Worm (Caenorhabditis elegans) whole organism, mixed stage, embryonic: ENCODE data around the gene dhhc-5.

Experiments used
- M03D4.4 ChIP-seq: sonication (generic microtip); optimal IDR thresholded peaks from 2 replicates; lab custom pipeline; 2017; ENCODE audit warnings: mild to moderate bottlenecking, missing genetic modification characterization, missing compliant biosample characterization
- bed-3 ChIP-seq: fragments of 200-800 bp; sonication (Bioruptor generic); optimal IDR thresholded peaks from 3 replicates; lab custom pipeline; 2018; ENCODE audit warnings: mild to moderate bottlenecking, missing genetic modification characterization, moderate library complexity, missing compliant biosample characterization
- blmp-1 ChIP-seq: fragments of 150-350 bp; optimal IDR thresholded peaks from 2 replicates; lab custom pipeline; 2014; ENCODE audit warnings: missing biosample characterization, missing genetic modification characterization
- ceh-39 ChIP-seq: fragments of 150-350 bp; optimal IDR thresholded peaks from 2 replicates; lab custom pipeline; 2014; ENCODE audit warnings: missing biosample characterization, missing genetic modification characterization
- ceh-43 ChIP-seq: fragments of 200-800 bp; sonication (Bioruptor generic); optimal IDR thresholded peaks from 2 replicates; lab custom pipeline; 2018; ENCODE audit warnings: mild to moderate bottlenecking, missing genetic modification characterization, moderate library complexity, missing compliant biosample characterization
- ces-1 ChIP-seq: fragments of 150-350 bp; optimal IDR thresholded peaks from 2 replicates; lab custom pipeline; 2014; ENCODE audit warnings: missing biosample characterization, missing genetic modification reagents, missing genetic modification characterization
- cnd-1 ChIP-seq: fragments of 200-800 bp; sonication (Bioruptor generic); optimal IDR thresholded peaks from 2 replicates; lab custom pipeline; 2018; ENCODE audit warnings: mild to moderate bottlenecking, missing genetic modification characterization, missing compliant biosample characterization
- drap-1 ChIP-seq: fragments of 200-800 bp; sonication (Bioruptor generic); optimal IDR thresholded peaks from 3 replicates; lab custom pipeline; 2018; ENCODE audit warnings: mild to moderate bottlenecking, missing genetic modification characterization, missing compliant biosample characterization
- elt-1 ChIP-seq: sonication (generic microtip); optimal IDR thresholded peaks from 2 replicates; lab custom pipeline; 2017; ENCODE audit warnings: missing genetic modification characterization, mild to moderate bottlenecking, missing compliant biosample characterization, antibody characterized with exemption, moderate library complexity, borderline replicate concordance; ENCODE audit not compliant: insufficient read depth
- elt-3 ChIP-seq: fragments of 150-350 bp; optimal IDR thresholded peaks from 2 replicates; lab custom pipeline; 2014; ENCODE audit warnings: missing biosample characterization, missing genetic modification characterization
- flh-1 ChIP-seq: fragments of 200-800 bp; sonication (Bioruptor generic); optimal IDR thresholded peaks from 2 replicates; lab custom pipeline; 2018; ENCODE audit warnings: mild to moderate bottlenecking, missing genetic modification characterization, moderate library complexity, missing compliant biosample characterization
- ham-2 ChIP-seq: fragments of 200-800 bp; sonication (Bioruptor generic); optimal IDR thresholded peaks from 2 replicates; lab custom pipeline; 2018; ENCODE audit warnings: mild to moderate bottlenecking, missing genetic modification characterization, missing compliant biosample characterization
- hlh-1 ChIP-seq: fragments of 150-350 bp; optimal IDR thresholded peaks from 2 replicates; lab custom pipeline; 2014; ENCODE audit warnings: missing biosample characterization, missing genetic modification reagents, missing genetic modification characterization
- lin-13 ChIP-seq: fragments of 150-350 bp; optimal IDR thresholded peaks from 2 replicates; lab custom pipeline; 2014; ENCODE audit warnings: missing biosample characterization, missing genetic modification characterization
- lin-32 ChIP-seq: fragments of 200-800 bp; sonication (Bioruptor generic); optimal IDR thresholded peaks from 2 replicates; lab custom pipeline; 2018; ENCODE audit warnings: mild to moderate bottlenecking, missing genetic modification characterization, missing compliant biosample characterization
- lsy-2 ChIP-seq: fragments of 150-350 bp; optimal IDR thresholded peaks from 2 replicates; lab custom pipeline; 2014; ENCODE audit warnings: missing biosample characterization, missing genetic modification characterization
- mep-1 ChIP-seq: fragments of 150-350 bp; optimal IDR thresholded peaks from 2 replicates; lab custom pipeline; 2017; ENCODE audit warnings: missing biosample characterization, missing genetic modification reagents, missing genetic modification characterization, inconsistent platforms
- nhr-2 ChIP-seq: fragments of 150-350 bp; optimal IDR thresholded peaks from 2 replicates; lab custom pipeline; 2014; ENCODE audit warnings: missing biosample characterization, missing genetic modification characterization
- nhr-237 ChIP-seq: fragments of 150-350 bp; optimal IDR thresholded peaks from 2 replicates; lab custom pipeline; 2014; ENCODE audit warnings: missing biosample characterization, missing genetic modification characterization
- nhr-28 ChIP-seq: fragments of 150-350 bp; optimal IDR thresholded peaks from 2 replicates; lab custom pipeline; 2014; ENCODE audit warnings: missing biosample characterization, missing genetic modification characterization
- nhr-76 ChIP-seq: sonication (generic microtip); optimal IDR thresholded peaks from 2 replicates; lab custom pipeline; 2017; ENCODE audit warnings: missing biosample characterization, missing genetic modification characterization
- sem-2 ChIP-seq: fragments of 200-800 bp; sonication (Bioruptor generic); optimal IDR thresholded peaks from 2 replicates; lab custom pipeline; 2018; ENCODE audit warnings: mild to moderate bottlenecking, missing genetic modification characterization, missing compliant biosample characterization
- tbx-8 ChIP-seq: fragments of 200-800 bp; sonication (Bioruptor generic); optimal IDR thresholded peaks from 2 replicates; lab custom pipeline; 2018; ENCODE audit warnings: mild to moderate bottlenecking, missing genetic modification characterization, moderate library complexity, missing compliant biosample characterization
- unc-120 ChIP-seq: sonication (generic microtip); optimal IDR thresholded peaks from 2 replicates; lab custom pipeline; 2017; ENCODE audit warnings: missing genetic modification characterization, missing compliant biosample characterization; ENCODE audit not compliant: poor library complexity, severe bottlenecking
- unc-62 ChIP-seq: fragments of 150-350 bp; optimal IDR thresholded peaks from 2 replicates; lab custom pipeline; 2014; ENCODE audit warnings: missing biosample characterization, missing genetic modification reagents, missing genetic modification characterization
- zip-8 ChIP-seq: fragments of 150-350 bp; optimal IDR thresholded peaks from 2 replicates; lab custom pipeline; 2014; ENCODE audit warnings: missing biosample characterization, missing genetic modification characterization
- ztf-11 ChIP-seq: fragments of 150-350 bp; optimal IDR thresholded peaks from 2 replicates; lab custom pipeline; 2014; ENCODE audit warnings: missing biosample characterization, missing genetic modification characterization

dhhc-5 gene

DNA sequence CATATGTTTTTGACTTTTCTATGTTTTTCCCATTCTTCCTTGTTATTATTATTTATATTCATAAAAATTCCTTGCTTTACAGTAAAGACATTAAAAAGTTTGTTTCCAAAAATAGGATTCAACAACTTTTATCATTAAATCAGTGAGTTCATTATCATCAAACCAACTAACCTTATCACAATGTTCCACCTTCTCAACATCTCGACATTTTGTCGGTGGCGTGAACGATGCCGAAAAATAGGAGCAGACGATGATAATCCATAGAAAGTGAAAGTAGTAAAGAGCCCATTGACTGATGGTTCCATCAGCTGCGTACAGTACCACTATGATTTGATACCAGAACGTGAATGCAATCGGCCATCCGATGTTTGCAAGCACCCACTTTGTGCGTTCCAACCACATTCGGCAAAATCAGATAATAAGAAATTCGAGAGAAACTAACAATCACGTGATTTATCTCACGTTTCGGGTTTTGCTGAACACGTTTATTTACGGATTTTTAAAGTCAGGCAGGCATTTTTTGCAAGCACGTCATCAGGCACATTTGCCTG lies at the start of gene dhhc-5:
Gene dhhc-5 (minus strand): TSS at position 406 of the 551 bp plus-strand sequence.
- TF ChIP-seq ceh-43 = no peak
- TF ChIP-seq bed-3 (GFP tag; lab: Kevin White, UChicago) = no peak
- TF ChIP-seq nhr-237 (tag; lab: Kevin White, UChicago) = no peak
- no peak for TF ChIP-seq sem-2 (GFP tag; lab: Kevin White, UChicago)
- no peak for TF ChIP-seq cnd-1
- TF ChIP-seq nhr-76 (tag; lab: Kevin White, UChicago) = no peak
- no peak for TF ChIP-seq flh-1 (GFP tag; lab: Kevin White, UChicago)
- no peak for TF ChIP-seq ces-1
- no peak for TF ChIP-seq hlh-1 (tag; lab: Kevin White, UChicago)
- TF ChIP-seq zip-8 (tag; lab: Kevin White, UChicago) = no peak
- TF ChIP-seq, all 35 proteins: peak for 0

DNA sequence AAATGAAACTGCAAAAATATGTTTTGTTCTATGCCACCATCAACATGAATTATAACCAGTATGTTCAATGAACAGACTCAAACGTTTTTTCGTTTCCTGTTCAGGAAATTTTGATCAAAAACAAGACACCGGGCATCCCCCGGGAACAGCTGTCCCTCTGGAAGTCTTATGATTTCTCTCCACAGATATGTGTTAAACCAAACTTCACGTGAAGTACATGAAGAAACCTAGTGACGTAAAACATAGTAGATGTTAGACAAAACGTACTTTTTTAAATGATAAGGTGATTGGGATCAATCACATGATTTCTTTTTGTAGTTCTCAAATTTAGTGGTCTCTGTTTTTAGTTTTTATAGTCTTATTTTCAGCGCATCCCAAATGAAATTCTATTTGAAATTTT lies 49.7 kb upstream of the dhhc-5 start:
- no peak for TF ChIP-seq nhr-237 (tag; lab: Kevin White, UChicago)
- TF ChIP-seq mep-1 (tag; lab: Kevin White, UChicago) = no peak
- no peak for TF ChIP-seq lin-32 (GFP tag; lab: Kevin White, UChicago)
- peak; percentile 60 for TF ChIP-seq unc-120 (tag; lab: Kevin White, UChicago)
- peak; percentile 28 for TF ChIP-seq hlh-1 (tag; lab: Kevin White, UChicago)
- no peak for TF ChIP-seq flh-1 (GFP tag; lab: Kevin White, UChicago)
- no peak for TF ChIP-seq nhr-76 (tag; lab: Kevin White, UChicago)

DNA sequence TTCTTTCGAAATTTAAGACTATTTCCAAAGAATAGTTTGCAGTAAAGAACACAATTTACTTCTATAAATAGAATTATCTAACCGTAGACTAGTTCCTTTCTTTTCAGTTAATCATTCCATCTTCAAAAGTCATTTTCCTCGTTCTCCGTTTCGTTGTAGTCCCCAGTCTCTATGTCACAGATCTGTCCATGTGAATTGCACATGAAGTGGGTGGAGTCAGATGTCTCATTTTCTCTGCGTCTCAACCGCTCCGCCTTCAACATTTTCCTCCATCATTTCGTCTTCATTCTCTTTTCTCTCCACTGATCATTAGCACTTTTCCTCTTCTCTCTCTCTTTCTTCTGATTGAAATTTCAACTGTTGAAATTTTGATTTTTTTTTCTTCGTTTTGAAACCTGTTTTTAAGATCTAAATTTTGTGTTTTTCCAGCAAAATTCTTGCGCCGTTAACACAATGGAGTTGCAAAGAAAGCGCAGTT lies 48.8 kb upstream of the dhhc-5 start, which contains the start of gene T07E3.4:
Gene T07E3.4 (plus strand): TSS at position 428 of the 478 bp plus-strand sequence.
- peak; percentile 73 for TF ChIP-seq unc-62 (GFP tag; lab: Kevin White, UChicago)
- TF ChIP-seq ztf-11 (tag; lab: Kevin White, UChicago) = no peak
- peak; percentile 61 for TF ChIP-seq ces-1
- TF ChIP-seq hlh-1 (tag; lab: Kevin White, UChicago) = peak; percentile 18

DNA sequence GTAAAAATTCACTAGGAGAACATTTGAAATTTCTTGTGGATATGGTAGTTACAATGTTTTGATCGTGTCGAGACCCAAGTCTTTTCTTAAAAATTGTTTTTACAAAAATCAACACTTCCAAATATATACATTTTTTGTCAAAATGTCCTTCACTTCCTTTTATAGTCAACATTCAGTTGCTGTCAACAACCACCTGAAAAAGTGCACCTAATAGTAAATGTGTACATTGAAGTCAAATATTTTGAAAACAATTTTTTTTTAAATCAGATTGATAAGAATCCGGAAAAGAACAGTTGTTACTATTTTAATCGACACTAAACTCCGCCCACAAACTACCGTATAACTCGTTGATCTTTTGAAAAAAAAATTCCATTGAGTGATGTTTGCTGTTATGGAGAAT lies 46.8 kb upstream of the dhhc-5 start:
- no peak for TF ChIP-seq nhr-76 (tag; lab: Kevin White, UChicago)
- TF ChIP-seq drap-1 (GFP tag; lab: Kevin White, UChicago) = no peak
- TF ChIP-seq cnd-1 = no peak

DNA sequence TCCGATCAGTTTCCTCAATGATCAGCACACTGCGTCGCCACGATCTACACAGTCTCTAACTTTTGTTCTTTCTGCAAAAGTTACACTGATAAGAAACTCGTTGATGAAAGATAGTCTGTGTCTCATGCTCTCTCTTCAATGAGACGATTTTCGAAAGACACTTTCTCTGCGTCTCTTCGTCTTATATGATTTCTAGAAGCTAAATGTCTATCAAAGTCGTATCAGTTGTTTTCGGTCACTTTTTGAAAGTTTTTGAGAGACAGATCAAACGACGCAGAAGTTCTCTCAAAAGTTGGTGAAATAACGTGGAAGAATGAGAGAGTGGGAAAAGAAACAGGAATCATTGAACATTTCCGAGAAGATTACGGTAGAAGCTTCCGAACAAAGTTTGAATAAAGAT lies 46.3 kb upstream of the dhhc-5 start:
- no peak for TF ChIP-seq nhr-237 (tag; lab: Kevin White, UChicago)
- no peak for TF ChIP-seq ceh-39 (tag; lab: Kevin White, UChicago)
- TF ChIP-seq M03D4.4 (tag; lab: Kevin White, UChicago) = no peak
- no peak for TF ChIP-seq elt-1 (tag; lab: Kevin White, UChicago)
- no peak for TF ChIP-seq tbx-8
- no peak for TF ChIP-seq ztf-11 (tag; lab: Kevin White, UChicago)
- TF ChIP-seq mep-1 (tag; lab: Kevin White, UChicago) = peak; percentile 15
- no peak for TF ChIP-seq ham-2
- no peak for TF ChIP-seq blmp-1
- peak; percentile 36 for TF ChIP-seq hlh-1 (tag; lab: Kevin White, UChicago)
- TF ChIP-seq flh-1 (GFP tag; lab: Kevin White, UChicago) = no peak
- TF ChIP-seq unc-62 (GFP tag; lab: Kevin White, UChicago) = peak; percentile 68
- no peak for TF ChIP-seq drap-1 (GFP tag; lab: Kevin White, UChicago)
- TF ChIP-seq nhr-2 (tag; lab: Kevin White, UChicago) = no peak
- no peak for TF ChIP-seq elt-3 (tag; lab: Kevin White, UChicago)
- TF ChIP-seq lin-13 (tag; lab: Kevin White, UChicago) = no peak
- TF ChIP-seq lsy-2 = no peak
- TF ChIP-seq ces-1 = no peak
- TF ChIP-seq nhr-28 (tag; lab: Kevin White, UChicago) = no peak
- TF ChIP-seq, all 35 proteins: peak for 3

DNA sequence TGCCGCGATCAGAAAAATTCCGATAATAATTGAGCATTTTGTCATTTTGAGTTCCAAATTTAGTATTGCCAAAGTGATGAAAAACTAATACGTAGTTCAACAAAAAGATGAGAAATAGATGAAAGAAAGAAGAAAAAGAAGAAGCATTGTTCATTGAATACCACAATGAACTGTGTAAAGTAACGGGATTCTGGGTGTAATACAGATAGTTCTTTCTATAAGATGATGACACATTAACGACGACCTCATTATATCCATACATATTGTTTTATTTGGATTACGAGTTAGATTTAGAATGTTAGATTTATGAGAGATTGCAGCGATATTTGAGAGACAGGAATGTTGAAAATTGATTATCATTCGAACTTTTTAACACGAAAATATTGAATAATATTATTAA lies 42.7 kb upstream of the dhhc-5 start, which contains the start of gene K04C2.5:
Gene K04C2.5 (minus strand): TSS at position 101 of the 400 bp plus-strand sequence.
- TF ChIP-seq ham-2 (no peak), unc-62 (GFP tag; lab: Kevin White, UChicago) (no peak), ces-1 (no peak), nhr-28 (tag; lab: Kevin White, UChicago) (no peak), lin-13 (tag; lab: Kevin White, UChicago) (no peak), lin-32 (GFP tag; lab: Kevin White, UChicago) (no peak), mep-1 (tag; lab: Kevin White, UChicago) (no peak)
